Fruit fly (Drosophila melanogaster): ENCODE measurements around the gene iav.
A peak's percentile ranks its signal among the peaks of the same experiment; 100 is the strongest.

The iav gene

DNA sequence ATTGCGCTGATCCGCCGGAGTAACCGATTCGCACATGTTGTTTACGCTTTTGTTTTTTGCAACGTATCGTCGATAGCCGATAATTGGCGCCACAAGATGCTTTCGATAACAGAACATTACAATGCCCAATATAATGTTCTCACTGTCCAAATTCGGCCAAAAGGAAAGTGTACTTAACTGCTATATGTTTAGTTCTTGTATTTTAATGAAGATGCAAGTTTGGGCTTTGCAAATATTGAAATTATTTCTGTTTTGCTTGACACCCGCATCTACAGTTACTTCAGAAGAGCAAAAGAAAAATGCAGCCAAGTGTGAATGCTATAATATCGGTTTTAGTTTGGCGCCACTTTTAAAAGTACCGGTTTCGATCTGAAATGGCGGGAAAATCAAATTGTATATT lies 38.8 kb downstream of the iav start:
- TF ChIP-seq noc (tag; optimal IDR thresholded peaks at IDR 0.05) = peak; percentile 90

DNA sequence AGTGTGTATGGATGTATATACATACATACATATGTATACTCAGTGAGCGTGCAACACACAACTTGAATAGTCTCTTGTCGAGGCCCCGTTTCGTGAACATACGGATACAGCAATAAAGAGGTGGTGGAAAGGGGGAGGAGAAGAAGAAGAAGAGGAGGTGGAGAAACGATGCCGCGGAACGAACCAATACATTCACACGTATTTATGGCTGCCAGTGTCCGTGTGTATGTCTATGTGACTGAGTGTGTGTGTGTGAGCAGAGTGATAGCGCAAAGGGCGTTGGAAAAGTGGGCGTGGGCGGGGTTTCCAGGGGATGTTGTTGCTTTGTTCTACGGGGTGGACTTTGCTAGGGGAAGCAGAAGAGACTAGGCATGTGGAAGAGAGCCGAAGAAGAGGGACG lies 39.6 kb downstream of the iav start:
- no peak for TF ChIP-seq noc (tag; optimal IDR thresholded peaks at IDR 0.05)

DNA sequence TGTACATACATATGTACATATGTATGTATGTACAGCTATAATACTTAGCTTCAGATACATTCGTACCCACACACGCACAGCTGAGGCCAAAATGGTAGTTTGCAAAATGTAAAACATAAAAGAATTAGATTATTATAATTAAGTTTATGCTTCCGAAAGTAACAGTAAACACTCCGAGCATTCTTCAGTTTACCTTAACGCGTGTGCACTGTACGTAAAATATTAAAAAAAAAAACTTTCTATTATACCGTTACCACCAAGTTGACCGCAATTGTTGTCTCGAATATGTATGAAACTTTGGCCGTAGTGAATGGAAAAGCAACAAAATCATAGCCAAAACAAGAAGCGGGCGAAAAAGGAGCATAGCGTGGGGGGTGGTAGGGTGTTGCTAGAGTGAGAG lies 40.8 kb downstream of the iav start:
- TF ChIP-seq noc (tag; optimal IDR thresholded peaks at IDR 0.05) = peak; percentile 70

- peak; percentile 70 for TF ChIP-seq noc (tag; optimal IDR thresholded peaks at IDR 0.05)
Measured at dm6 chrX:6855366-6856200, 41.8 kb downstream of the iav start.

- peak; percentile 53 for TF ChIP-seq noc (tag; optimal IDR thresholded peaks at IDR 0.05)
Measured at dm6 chrX:6856332-6856995, 42.7 kb downstream of the iav start.

DNA sequence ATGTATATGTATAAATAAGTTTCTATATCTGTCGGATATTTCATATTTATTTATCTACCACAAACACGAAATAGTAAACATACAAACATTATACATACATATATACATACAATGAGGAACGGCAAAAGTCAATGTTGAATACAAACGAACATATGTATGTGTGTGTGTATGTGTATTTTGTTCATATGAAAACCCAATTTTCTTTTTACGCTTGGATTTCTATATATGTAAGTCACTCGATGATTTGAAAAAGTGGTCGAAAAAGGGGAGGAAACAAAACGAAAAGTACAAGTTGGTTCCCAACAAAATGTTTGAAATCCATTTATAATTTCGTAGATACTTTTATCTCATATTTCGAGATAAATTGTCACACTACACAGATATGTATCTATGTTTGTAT lies 43.5 kb downstream of the iav start:
- TF ChIP-seq noc (tag; optimal IDR thresholded peaks at IDR 0.05) = no peak

DNA sequence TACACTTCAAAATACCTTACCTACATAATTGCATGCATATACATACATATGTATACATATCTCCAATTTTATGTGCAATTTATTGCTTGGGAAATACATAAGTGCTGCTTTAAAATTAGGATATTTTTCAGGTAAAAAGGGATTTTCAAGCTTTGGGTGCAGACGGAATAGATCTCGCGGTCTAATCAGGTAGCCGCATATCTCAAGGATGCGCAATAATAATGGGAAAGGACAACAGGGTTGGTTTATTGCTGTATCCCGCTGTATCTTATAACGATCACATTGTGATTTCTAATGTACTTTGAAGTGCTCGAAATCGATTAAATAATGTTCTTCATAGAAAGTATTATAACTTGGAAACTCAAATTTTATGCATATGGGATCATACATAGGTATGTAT lies 43.9 kb downstream of the iav start:
- no peak for TF ChIP-seq noc (tag; optimal IDR thresholded peaks at IDR 0.05)

DNA sequence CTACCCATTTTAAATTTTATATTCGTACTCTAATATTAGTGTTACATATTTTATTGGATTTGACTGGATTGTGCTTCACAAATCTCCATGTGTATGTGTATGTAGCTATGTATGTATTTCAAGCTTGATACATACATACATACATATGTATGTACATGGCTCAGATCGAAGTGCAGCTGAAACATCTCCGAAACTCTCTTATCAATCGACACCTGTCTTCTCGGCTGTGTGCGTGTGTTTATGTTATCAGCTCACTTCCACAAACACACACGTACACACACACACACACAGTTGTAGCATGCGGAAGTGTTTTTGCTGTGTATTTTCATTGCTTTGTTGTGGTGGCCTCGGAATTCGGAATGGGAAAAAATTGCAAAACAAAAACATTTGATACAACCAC lies 45.5 kb downstream of the iav start:
- TF ChIP-seq noc (tag; optimal IDR thresholded peaks at IDR 0.05) = no peak

dm6 chrX:6859756-6860412 lies 46.1 kb downstream of the iav start:
- peak; percentile 71 for TF ChIP-seq noc (tag; optimal IDR thresholded peaks at IDR 0.05)

DNA sequence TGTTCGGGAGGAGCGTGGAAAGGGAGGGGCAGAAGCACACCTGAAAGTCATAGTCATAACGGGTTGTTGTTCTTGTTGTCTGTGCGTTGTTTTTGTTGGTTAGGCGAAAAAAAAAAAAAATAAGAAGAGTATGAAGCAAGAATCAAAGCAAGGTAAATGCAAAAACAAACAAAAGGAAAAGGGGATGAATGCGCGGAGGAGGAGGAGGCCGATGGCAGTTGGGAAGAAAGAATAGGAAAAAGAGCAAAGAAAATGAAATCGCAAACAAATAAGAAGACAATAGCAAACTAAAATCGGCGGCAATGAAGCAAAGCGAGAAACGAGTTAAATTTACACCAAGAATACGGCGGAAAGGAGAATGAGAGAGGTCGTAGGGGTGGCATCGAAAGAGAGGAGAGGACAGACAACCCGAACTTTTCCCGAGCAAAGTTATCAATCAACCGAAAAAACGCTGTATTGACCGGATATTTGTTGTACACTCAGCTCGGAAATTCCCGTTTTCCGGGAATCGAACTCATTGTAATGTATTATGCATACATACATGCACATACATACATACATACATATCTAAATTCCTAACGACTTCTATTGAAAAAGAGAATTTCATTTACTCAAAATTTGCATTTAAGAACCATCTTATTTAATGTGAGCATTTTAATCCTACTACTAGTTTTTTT lies 46.8 kb downstream of the iav start:
- no peak for TF ChIP-seq noc (tag; optimal IDR thresholded peaks at IDR 0.05)

DNA sequence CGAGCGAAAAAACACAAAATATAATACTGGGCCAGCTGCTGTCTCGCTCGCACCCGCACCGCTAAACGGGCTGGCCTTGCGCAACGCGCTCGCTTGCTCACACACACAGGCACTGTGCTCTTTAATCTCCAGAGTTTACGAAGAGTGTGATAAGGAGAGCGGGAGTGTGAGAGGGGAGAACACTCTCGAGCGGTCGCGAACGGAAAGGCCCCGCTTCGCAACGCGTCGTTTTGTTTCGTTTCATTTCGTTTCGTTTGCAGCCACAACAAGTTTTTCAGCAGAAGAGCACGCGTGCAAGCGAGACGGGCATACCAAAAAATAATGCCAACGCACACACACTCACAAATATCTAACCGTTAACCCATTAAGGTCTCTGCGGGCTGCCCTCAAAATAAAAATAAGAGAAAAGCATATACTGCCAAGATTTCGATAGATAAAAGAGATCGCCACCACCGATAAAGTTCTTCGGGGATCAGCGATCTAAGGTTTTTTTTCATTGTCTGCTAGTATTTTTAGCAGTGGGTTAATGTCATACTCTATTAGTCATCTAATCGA lies 47.8 kb downstream of the iav start:
- peak; percentile 81 for TF ChIP-seq noc (tag; optimal IDR thresholded peaks at IDR 0.05)

- TF ChIP-seq noc (tag; optimal IDR thresholded peaks at IDR 0.05) = no peak
Measured at dm6 chrX:6862521-6863288, 48.9 kb downstream of the iav start.

DNA sequence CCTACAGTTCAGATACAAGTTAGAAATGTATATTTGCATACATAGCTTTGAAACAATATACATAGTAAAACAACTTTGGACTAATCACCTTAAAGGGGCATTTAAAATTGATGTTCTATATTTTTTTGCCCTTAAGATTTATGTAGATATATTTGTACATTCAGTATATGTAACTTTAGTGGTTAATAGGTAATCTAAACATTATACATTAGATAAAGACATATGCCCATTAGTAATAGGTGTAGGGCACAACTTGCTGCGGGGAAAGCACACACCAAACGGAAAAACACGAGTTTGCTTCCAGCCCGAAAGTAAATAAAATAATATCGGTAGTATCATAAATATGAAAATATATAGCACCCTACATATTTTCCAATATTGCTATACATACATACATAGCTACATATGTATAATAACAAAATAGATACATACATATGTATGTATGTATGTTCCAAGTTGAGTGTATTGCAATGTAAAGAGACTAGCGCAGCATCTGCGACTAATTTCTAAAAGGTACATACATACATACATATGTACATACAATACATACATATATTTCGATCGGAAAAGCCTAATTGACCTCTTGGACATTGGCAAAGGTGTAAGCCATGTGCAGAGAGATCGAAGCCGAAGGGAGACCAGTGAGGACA lies 49.6 kb downstream of the iav start, which contains the start of gene CG43736:
Gene CG43736, plus strand, starts transcription at position 600 of the 650 bp plus-strand sequence.
- peak; percentile 97 for TF ChIP-seq noc (tag; optimal IDR thresholded peaks at IDR 0.05)

- no peak for TF ChIP-seq noc (tag; optimal IDR thresholded peaks at IDR 0.05)
Measured at dm6 chrX:6865039-6865438, 51.3 kb downstream of the iav start.

DNA sequence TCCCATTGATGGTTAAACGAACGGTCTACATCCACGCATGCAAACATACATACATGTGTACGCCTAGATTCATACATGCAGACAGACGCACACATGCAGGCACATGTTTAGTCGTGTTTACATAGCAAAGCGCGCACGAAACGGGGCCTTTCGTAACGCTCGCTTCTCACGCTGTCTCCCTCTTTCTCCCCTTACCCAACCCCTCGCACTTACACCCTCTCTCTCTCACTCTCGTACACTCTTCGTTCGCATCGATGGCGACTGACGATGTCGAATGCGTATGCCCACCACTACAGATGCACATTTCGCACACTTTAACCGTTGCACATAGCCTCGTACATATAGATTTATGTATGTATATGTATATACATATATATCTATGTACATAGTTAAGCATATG lies 52.3 kb downstream of the iav start:
- no peak for TF ChIP-seq noc (tag; optimal IDR thresholded peaks at IDR 0.05)
